Worm (Caenorhabditis elegans): ENCODE measurements around the gene ugt-53.
A peak's percentile ranks its signal among the peaks of the same experiment; 100 is the strongest.

The ugt-53 gene

ce11 chrV:2825978-2826377 is 23.2 kb upstream of the ugt-53 start:
- TF ChIP-seq elt-3 (tag; optimal IDR thresholded peaks at IDR 0.05) (no peak), grh-1 (GFP tag; IDR thresholded peaks at IDR 0.05) (no peak), snpc-4 (tag; optimal IDR thresholded peaks at IDR 0.05) (no peak), elt-2 (tag; optimal IDR thresholded peaks at IDR 0.05) (no peak), unc-86 (tag; optimal IDR thresholded peaks at IDR 0.05) (no peak), jun-1 (tag; optimal IDR thresholded peaks at IDR 0.05) (no peak), sup-37 (GFP tag; optimal IDR thresholded peaks at IDR 0.05) (no peak), lin-14 (GFP tag; optimal IDR thresholded peaks at IDR 0.05) (no peak), egl-13 (tag; optimal IDR thresholded peaks at IDR 0.05) (no peak), lin-15B (tag; optimal IDR thresholded peaks at IDR 0.05) (no peak), fkh-8 (tag; optimal IDR thresholded peaks at IDR 0.05) (no peak), unc-98 (GFP tag; IDR thresholded peaks at IDR 0.05) (no peak), nhr-28 (tag; optimal IDR thresholded peaks at IDR 0.05) (no peak), nhr-84 (tag; optimal IDR thresholded peaks at IDR 0.05) (no peak), C04F5.9 (tag; optimal IDR thresholded peaks at IDR 0.05) (no peak), xbp-1 (tag; optimal IDR thresholded peaks at IDR 0.05) (no peak), pag-3 (tag; optimal IDR thresholded peaks at IDR 0.05; ENCODE audit: borderline replicate concordance, insufficient read depth) (no peak)

ce11 chrV:2826815-2827214 is 22.3 kb upstream of the ugt-53 start, which contains the start of gene T03D3.5:
Gene T03D3.5 (minus strand): TSS chrV:2826835.
- TF ChIP-seq unc-98 (GFP tag; IDR thresholded peaks at IDR 0.05) (no peak), dpl-1 (GFP tag; optimal IDR thresholded peaks at IDR 0.05) (peak in 2 of 3 experiments; percentile 19 to 20), efl-1 (optimal IDR thresholded peaks at IDR 0.05) (peak; percentile 61 to 65), efl-1 (GFP tag; optimal IDR thresholded peaks at IDR 0.05 in 1 of 2) (peak in 1 of 2 experiments; percentile 92)

ce11 chrV:2830817-2831216 is 18.3 kb upstream of the ugt-53 start, which contains the start of gene srw-2:
Gene srw-2 (plus strand): TSS chrV:2830878.
- no peak for TF ChIP-seq ceh-82 (tag; optimal IDR thresholded peaks at IDR 0.05)
- no peak for TF ChIP-seq unc-130 (tag; optimal IDR thresholded peaks at IDR 0.05)
- TF ChIP-seq tbx-2 (tag; optimal IDR thresholded peaks at IDR 0.05), result no peak
- TF ChIP-seq ztf-11 (tag; optimal IDR thresholded peaks at IDR 0.05), result no peak
- TF ChIP-seq lir-3 (tag; optimal IDR thresholded peaks at IDR 0.05; ENCODE audit: poor library complexity), result no peak
- no peak for TF ChIP-seq ceh-90 (tag; optimal IDR thresholded peaks at IDR 0.05)
- TF ChIP-seq lin-13 (GFP tag; optimal IDR thresholded peaks at IDR 0.05), result no peak

- TF ChIP-seq ceh-90 (tag; optimal IDR thresholded peaks at IDR 0.05), result no peak
- no peak for TF ChIP-seq pqm-1 (tag; optimal IDR thresholded peaks at IDR 0.05)
- no peak for TF ChIP-seq mep-1 (tag; optimal IDR thresholded peaks at IDR 0.05)
- no peak for TF ChIP-seq ceh-88 (GFP tag; IDR thresholded peaks at IDR 0.05)
- no peak for TF ChIP-seq sup-37 (GFP tag; optimal IDR thresholded peaks at IDR 0.05)
- no peak for TF ChIP-seq egl-27 (tag; optimal IDR thresholded peaks at IDR 0.05)
- no peak for TF ChIP-seq nhr-84 (tag; optimal IDR thresholded peaks at IDR 0.05)
- no peak for TF ChIP-seq F16B12.6 (tag; optimal IDR thresholded peaks at IDR 0.05)
- TF ChIP-seq skn-1 (tag; optimal IDR thresholded peaks at IDR 0.05), result no peak
Observed at ce11 chrV:2832666-2833065, 16.5 kb upstream of the ugt-53 start, which contains the start of gene srj-50. Gene srj-50 (plus strand): TSS chrV:2832966.

- TF ChIP-seq tbx-2 (tag; optimal IDR thresholded peaks at IDR 0.05) (no peak), C34B4.2 (tag; optimal IDR thresholded peaks at IDR 0.05) (no peak), lin-35 (GFP tag; optimal IDR thresholded peaks at IDR 0.05) (no peak), aly-2 (tag; optimal IDR thresholded peaks at IDR 0.05) (no peak), dpl-1 (GFP tag; optimal IDR thresholded peaks at IDR 0.05) (no peak), ceh-90 (tag; optimal IDR thresholded peaks at IDR 0.05) (no peak), grh-1 (GFP tag; IDR thresholded peaks at IDR 0.05) (no peak), mdl-1 (tag; optimal IDR thresholded peaks at IDR 0.05) (no peak)
Observed at ce11 chrV:2836501-2836900, 12.6 kb upstream of the ugt-53 start, which contains the start of gene srj-45. Gene srj-45 (minus strand): TSS chrV:2836601.
